Fruit fly (Drosophila melanogaster) whole organism, wandering third instar larva: ENCODE measurements around the gene CG13063.

Experiments
- br ChIP-seq: fragments of 200-800 bp; sonication (Bioruptor generic); optimal IDR thresholded peaks from 2 replicates; lab custom pipeline; 2016; ENCODE audit warnings: missing biosample characterization, missing genetic modification characterization
- brk ChIP-seq: fragments of 200-800 bp; sonication (Bioruptor generic); optimal IDR thresholded peaks from 2 replicates; lab custom pipeline; 2016; ENCODE audit warnings: missing biosample characterization, mild to moderate bottlenecking, missing genetic modification characterization

- no peak for TF ChIP-seq br (GFP tag; lab: Kevin White, UChicago)
- TF ChIP-seq brk (GFP tag; lab: Kevin White, UChicago): no peak
These were observed 22.6 kb upstream of the CG13063 start, which contains the start of gene CG13048 for dm6 chr3L:16283821-16284220.
